Fruit fly (Drosophila melanogaster): ENCODE measurements around the gene CycG.

The CycG gene

dm6 chr3R:31559781-31560180, 52.7 kb downstream of the CycG start:
- TF ChIP-seq sage (GFP tag; optimal IDR thresholded peaks at IDR 0.05) (no peak), Hr83 (GFP tag; optimal IDR thresholded peaks at IDR 0.05; ENCODE audit: poor library complexity, severe bottlenecking) (no peak), Jra (GFP tag; optimal IDR thresholded peaks at IDR 0.05) (no peak), Abd-B (GFP tag; optimal IDR thresholded peaks at IDR 0.05) (no peak), CrebA (GFP tag; optimal IDR thresholded peaks at IDR 0.05; ENCODE audit: borderline replicate concordance) (no peak), Dif (GFP tag; optimal IDR thresholded peaks at IDR 0.05; ENCODE audit: partially characterized antibody) (no peak), Rel (GFP tag; optimal IDR thresholded peaks at IDR 0.05) (no peak), Rel (tag; optimal IDR thresholded peaks at IDR 0.05) (no peak), jim (GFP tag; optimal IDR thresholded peaks at IDR 0.05) (no peak), psq (GFP tag; optimal IDR thresholded peaks at IDR 0.05) (no peak), usp (GFP tag; optimal IDR thresholded peaks at IDR 0.05) (no peak), fru (GFP tag; optimal IDR thresholded peaks at IDR 0.05) (no peak), tai (GFP tag; optimal IDR thresholded peaks at IDR 0.05) (no peak), woc (GFP tag; optimal IDR thresholded peaks at IDR 0.05) (no peak), foxo (GFP tag; optimal IDR thresholded peaks at IDR 0.05) (no peak), N (GFP tag; optimal IDR thresholded peaks at IDR 0.05) (no peak), br (GFP tag; optimal IDR thresholded peaks at IDR 0.05) (no peak), brk (GFP tag; optimal IDR thresholded peaks at IDR 0.05) (no peak)

DNA sequence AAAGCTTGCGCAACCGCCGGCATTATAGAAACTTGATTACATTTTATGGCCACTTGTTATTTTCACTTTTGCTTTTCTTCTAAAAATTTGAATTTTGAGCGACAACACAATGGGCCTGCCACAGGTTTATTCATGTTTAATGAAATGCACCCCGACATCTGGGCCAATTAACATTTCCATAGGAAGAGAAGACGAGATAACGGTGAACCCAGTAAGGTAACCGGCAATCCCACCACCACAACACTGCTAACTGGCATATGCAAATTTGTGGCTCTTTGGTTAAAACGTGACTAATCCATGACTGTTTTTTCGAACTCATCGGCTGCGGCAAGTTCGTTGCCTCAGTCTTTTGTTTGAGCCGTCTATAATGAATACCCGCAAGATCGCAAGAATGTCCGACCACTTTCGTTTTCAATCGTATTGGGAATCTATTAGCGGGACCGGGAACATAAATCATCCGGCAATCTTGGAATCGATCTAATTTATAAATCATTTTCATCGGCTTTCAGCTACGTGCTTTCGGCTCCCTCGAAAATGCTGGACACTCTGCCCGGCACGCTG, 53.7 kb downstream of the CycG start:
- TF ChIP-seq Rel (GFP tag; optimal IDR thresholded peaks at IDR 0.05) (no peak), Rel (tag; optimal IDR thresholded peaks at IDR 0.05) (no peak), Hr78 (GFP tag; optimal IDR thresholded peaks at IDR 0.05) (no peak), br (GFP tag; optimal IDR thresholded peaks at IDR 0.05) (no peak), Abd-B (GFP tag; optimal IDR thresholded peaks at IDR 0.05) (no peak), brk (GFP tag; optimal IDR thresholded peaks at IDR 0.05) (no peak), Hnf4 (GFP tag; optimal IDR thresholded peaks at IDR 0.05) (no peak), dl (GFP tag; optimal IDR thresholded peaks at IDR 0.05; ENCODE audit: insufficient read depth in 1 of 2, partially characterized antibody in 2 of 2) (no peak), woc (GFP tag; optimal IDR thresholded peaks at IDR 0.05) (no peak), Dif (GFP tag; optimal IDR thresholded peaks at IDR 0.05; ENCODE audit: partially characterized antibody) (no peak)

DNA sequence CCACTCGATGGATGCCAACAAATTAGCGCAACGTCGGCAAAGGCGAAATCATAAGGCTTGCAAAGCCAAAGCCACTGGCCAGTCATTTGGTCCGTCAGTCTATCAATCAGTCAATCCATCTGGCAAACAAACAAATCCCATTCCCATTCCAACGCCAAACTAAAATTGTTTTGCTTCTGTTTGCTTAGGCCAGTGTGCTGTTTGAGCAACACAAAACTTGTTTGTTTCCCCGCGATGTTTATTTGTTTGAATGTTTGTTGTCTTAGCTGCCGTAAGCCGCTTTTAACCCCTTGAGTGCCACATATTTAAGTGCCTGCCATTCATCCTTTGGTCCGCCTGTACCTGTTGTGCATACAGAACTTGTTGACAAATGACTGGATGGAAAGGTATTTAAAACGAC, 61.6 kb downstream of the CycG start:
- TF ChIP-seq Hnf4 (GFP tag; optimal IDR thresholded peaks at IDR 0.05) = no peak
- no peak for TF ChIP-seq br (GFP tag; optimal IDR thresholded peaks at IDR 0.05)
- TF ChIP-seq Jra (GFP tag; optimal IDR thresholded peaks at IDR 0.05) = no peak
- no peak for TF ChIP-seq dsf (GFP tag; optimal IDR thresholded peaks at IDR 0.05; ENCODE audit: borderline replicate concordance)
- no peak for TF ChIP-seq CG32264 (GFP tag; optimal IDR thresholded peaks at IDR 0.05)
- TF ChIP-seq Dif (GFP tag; optimal IDR thresholded peaks at IDR 0.05; ENCODE audit: partially characterized antibody) = no peak
- no peak for TF ChIP-seq dmrt93B (GFP tag; optimal IDR thresholded peaks at IDR 0.05)
- TF ChIP-seq h (GFP tag; optimal IDR thresholded peaks at IDR 0.05) = no peak
- TF ChIP-seq Hr83 (GFP tag; optimal IDR thresholded peaks at IDR 0.05; ENCODE audit: poor library complexity, severe bottlenecking) = no peak
- TF ChIP-seq dl (GFP tag; optimal IDR thresholded peaks at IDR 0.05; ENCODE audit: insufficient read depth in 1 of 2, partially characterized antibody in 2 of 2) = no peak
- TF ChIP-seq N (GFP tag; optimal IDR thresholded peaks at IDR 0.05) = no peak
- TF ChIP-seq lola (GFP tag; optimal IDR thresholded peaks at IDR 0.05) = no peak
- no peak for TF ChIP-seq fru (GFP tag; optimal IDR thresholded peaks at IDR 0.05)
- TF ChIP-seq Hr78 (GFP tag; optimal IDR thresholded peaks at IDR 0.05) = no peak
- TF ChIP-seq Rel (GFP tag; optimal IDR thresholded peaks at IDR 0.05) = no peak
- no peak for TF ChIP-seq Rel (tag; optimal IDR thresholded peaks at IDR 0.05)

dm6 chr3R:31548766-31549510, 63.5 kb downstream of the CycG start:
- no peak for TF ChIP-seq Hnf4 (GFP tag; optimal IDR thresholded peaks at IDR 0.05)
- TF ChIP-seq Hr78 (GFP tag; optimal IDR thresholded peaks at IDR 0.05) = no peak
- no peak for TF ChIP-seq pan (optimal IDR thresholded peaks at IDR 0.05)
- TF ChIP-seq brk (GFP tag; optimal IDR thresholded peaks at IDR 0.05) = no peak
- TF ChIP-seq GATAd (GFP tag; optimal IDR thresholded peaks at IDR 0.05) = no peak
- TF ChIP-seq Myc (optimal IDR thresholded peaks at IDR 0.05) = no peak
- TF ChIP-seq sv (GFP tag; optimal IDR thresholded peaks at IDR 0.05) = no peak
- no peak for TF ChIP-seq Mio (GFP tag; optimal IDR thresholded peaks at IDR 0.05)
- no peak for TF ChIP-seq psq (GFP tag; optimal IDR thresholded peaks at IDR 0.05)
- no peak for TF ChIP-seq sage (GFP tag; optimal IDR thresholded peaks at IDR 0.05)
- TF ChIP-seq foxo (GFP tag; optimal IDR thresholded peaks at IDR 0.05) = no peak
- no peak for TF ChIP-seq Dif (GFP tag; optimal IDR thresholded peaks at IDR 0.05; ENCODE audit: partially characterized antibody)
- no peak for TF ChIP-seq Abd-B (GFP tag; optimal IDR thresholded peaks at IDR 0.05)
- TF ChIP-seq h (GFP tag; optimal IDR thresholded peaks at IDR 0.05) = no peak
- no peak for TF ChIP-seq CG32264 (GFP tag; optimal IDR thresholded peaks at IDR 0.05)
- no peak for TF ChIP-seq HLH106 (tag; optimal IDR thresholded peaks at IDR 0.05)
- no peak for TF ChIP-seq dmrt93B (GFP tag; optimal IDR thresholded peaks at IDR 0.05)
- no peak for TF ChIP-seq tai (GFP tag; optimal IDR thresholded peaks at IDR 0.05)
- no peak for TF ChIP-seq N (GFP tag; optimal IDR thresholded peaks at IDR 0.05)
